Worm (Caenorhabditis elegans) whole organism, dauer: ENCODE data around the gene W03F9.11.

Experiments
- unc-62 ChIP-seq: sonication (generic microtip); optimal IDR thresholded peaks from 2 replicates; lab custom pipeline; 2017; ENCODE audit warnings: missing biosample characterization, missing genetic modification reagents, missing genetic modification characterization

Gene W03F9.11

ce11 chrV:141257-141656 lies at the start of gene W03F9.11:
W03F9.11 (minus strand) TSS chrV:141357.
- no peak for TF ChIP-seq unc-62

ce11 chrV:189436-189835 lies 48.3 kb upstream of the W03F9.11 start:
- no peak for TF ChIP-seq unc-62

- no peak for TF ChIP-seq unc-62
Measured at ce11 chrV:185694-186217, 44.6 kb upstream of the W03F9.11 start, which contains the start of gene arid-1. arid-1 (plus strand) TSS chrV:186167.

ce11 chrV:185124-185523 lies 44.0 kb upstream of the W03F9.11 start:
- TF ChIP-seq unc-62 = no peak

ce11 chrV:176870-177467 lies 35.8 kb upstream of the W03F9.11 start, which contains the start of gene cul-3:
cul-3 (plus strand) TSS chrV:177417.
- no peak for TF ChIP-seq unc-62

DNA sequence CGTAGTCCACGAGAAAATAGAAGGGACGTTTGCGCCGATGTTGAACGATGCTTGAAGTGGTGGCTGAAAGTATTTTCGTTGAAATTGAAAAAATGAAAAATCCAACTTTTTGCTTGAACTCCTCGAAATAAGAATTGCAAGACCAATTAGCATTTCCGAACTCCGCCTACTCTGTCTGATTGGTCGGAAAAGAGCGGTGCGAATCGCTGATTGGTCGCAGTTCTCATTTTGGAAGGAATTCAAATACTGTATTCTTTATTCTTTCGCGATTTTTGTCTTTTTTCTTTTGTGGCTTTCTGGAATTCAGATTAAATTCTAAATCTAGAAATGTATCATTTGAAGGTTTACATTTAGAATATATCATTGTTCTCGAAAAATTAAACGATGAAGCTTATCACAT lies 33.4 kb upstream of the W03F9.11 start:
- TF ChIP-seq unc-62 = no peak

DNA sequence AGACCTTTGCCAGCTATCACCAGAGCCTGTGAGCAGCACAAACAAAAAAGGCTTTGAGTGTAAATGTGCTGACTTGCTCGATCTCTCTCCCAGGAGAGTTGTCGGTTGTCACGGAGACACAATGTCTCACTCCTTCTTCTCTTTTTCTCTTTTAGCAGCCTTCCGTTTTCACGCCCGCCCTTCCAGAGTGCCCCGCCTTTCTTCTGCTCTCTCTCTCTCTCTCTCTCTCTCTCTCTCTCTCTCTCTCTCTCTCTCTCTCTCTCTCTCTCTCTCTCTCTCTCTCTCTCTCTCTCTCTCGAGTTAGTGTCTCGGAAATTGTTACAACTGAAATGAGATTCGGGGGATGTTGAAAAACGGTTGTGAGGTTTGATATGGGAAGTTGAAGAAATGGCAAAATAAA lies 32.3 kb upstream of the W03F9.11 start:
- no peak for TF ChIP-seq unc-62

DNA sequence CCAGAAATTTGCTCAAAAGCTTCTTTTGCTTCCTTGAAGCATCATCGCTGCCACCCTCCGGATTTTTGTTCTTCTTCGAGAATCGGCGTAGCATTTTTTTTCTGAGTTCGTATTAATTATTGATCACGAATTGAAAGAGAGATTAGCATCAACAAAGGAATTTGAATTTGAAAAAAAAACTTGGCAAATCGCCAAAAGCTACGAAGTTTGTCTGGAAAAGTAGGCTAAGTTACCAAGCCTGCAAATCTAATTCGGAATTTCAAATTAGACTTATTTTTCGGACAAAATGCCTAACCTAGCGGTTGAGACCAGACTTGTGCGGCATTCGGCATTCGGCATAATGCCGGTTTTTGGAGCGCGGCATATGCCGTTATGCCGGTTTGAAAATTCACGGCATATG lies 31.0 kb upstream of the W03F9.11 start, which contains the start of gene cfap-36:
Gene cfap-36, minus strand, starts transcription at position 101 of the 400 bp plus-strand sequence.
- TF ChIP-seq unc-62 = no peak

DNA sequence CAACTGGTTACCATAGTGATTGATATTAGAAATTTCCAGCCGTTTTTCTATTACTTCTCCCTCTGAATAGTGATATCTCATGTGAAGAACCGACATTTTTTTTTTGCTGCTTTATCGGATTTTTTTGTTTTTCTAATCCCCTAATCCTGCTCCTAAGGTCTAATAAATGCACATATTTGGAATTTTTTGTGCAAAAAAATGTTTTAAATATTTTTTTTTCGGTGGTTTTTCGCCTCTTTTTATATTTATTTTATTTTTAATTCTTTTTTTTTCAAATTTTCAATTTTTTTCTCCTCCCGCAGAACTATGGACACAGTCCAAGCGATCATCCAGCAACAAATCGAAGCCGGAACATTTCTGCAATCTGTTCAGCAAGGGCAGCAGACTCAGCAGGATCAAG lies 25.5 kb upstream of the W03F9.11 start, which contains the start of gene Y108G3AL.2:
Gene Y108G3AL.2, plus strand, starts transcription at position 301 of the 400 bp plus-strand sequence.
- TF ChIP-seq unc-62 = no peak

- TF ChIP-seq unc-62 = no peak
Measured at ce11 chrV:156044-156869, 15.1 kb upstream of the W03F9.11 start, which contains the start of gene ttb-1. ttb-1 (plus strand) TSS chrV:156819.

DNA sequence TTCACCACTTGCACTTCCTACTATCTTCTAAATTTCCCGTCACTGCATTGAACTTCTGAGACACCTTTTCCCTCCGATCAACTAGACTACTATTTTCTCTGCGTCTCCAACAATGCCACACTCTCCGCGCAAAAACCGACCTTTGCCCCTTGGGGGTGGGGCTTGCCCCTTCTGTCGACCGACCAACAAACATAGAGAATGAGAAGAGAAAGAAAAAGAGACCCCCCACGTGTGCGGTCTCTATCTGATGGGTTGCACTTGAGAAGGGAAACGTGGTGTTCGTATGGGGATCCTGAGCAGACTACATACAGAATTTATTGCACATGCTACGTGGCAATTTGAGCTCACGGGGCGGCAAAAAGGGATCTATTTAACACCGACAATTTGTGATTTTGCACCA lies 14.1 kb upstream of the W03F9.11 start:
- no peak for TF ChIP-seq unc-62

- no peak for TF ChIP-seq unc-62
Measured at ce11 chrV:153867-154266, 12.7 kb upstream of the W03F9.11 start.

DNA sequence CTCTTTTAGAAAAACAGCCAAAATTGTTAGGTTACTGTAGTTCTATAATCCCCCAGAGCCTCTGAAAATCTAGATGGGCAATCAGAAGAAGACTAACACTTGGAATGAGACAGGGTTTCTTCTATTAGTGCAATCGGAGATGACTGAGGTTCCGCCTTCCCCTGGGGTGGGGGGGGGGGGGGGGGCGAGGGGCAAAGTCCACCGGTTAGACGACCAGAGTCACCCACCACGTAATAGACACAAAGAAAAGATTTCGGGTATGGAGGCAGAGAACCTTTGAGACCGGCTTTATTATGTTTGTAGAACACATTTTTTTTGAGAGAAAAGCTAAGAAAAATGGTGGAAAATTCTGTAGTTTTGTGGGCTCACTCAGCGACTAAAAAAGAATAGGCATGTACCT lies 11.0 kb upstream of the W03F9.11 start:
- TF ChIP-seq unc-62 = no peak

- no peak for TF ChIP-seq unc-62
Measured at ce11 chrV:151310-151709, 10.2 kb upstream of the W03F9.11 start, which contains the start of gene W03F9.4. W03F9.4 (minus strand) TSS chrV:151388.

ce11 chrV:150059-150458 lies 8.9 kb upstream of the W03F9.11 start:
- TF ChIP-seq unc-62 = no peak

- no peak for TF ChIP-seq unc-62
Measured at ce11 chrV:145694-146093, 4.5 kb upstream of the W03F9.11 start.

- TF ChIP-seq unc-62 = no peak
Measured at ce11 chrV:144794-145193, 3.6 kb upstream of the W03F9.11 start, which contains the start of gene srh-82. srh-82 (plus strand) TSS chrV:145094.
